Worm (Caenorhabditis elegans): Measurements from ENCODE around the gene fipr-20.

Gene fipr-20

DNA sequence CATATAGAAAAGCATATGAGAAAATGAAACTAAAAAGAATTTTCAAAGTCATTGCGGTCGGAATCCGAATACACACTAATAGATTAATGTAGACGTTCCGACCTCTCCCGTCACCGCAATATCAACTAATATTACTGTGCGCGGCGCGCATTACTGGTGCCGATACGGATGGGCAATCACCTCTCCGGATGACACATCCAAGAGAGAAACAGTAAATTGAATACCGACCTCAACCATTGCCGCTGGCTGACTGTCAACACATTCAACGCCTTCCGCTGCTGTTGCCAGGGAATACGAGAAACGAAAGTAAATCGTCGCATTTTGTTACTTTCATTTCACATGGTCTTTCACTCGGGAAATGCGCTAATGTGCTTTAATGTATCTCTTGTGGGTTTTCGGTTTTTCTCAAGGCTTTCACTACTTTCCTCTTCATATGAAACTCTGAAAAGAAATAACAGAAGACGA lies 32.7 kb upstream of the fipr-20 start (continued):
- no peak; the same call in 1 of the 2 replicates for TF ChIP-seq pha-4 (GFP tag; IDR thresholded peaks at IDR 0.05)
- TF ChIP-seq pha-4 (tag; optimal IDR thresholded peaks at IDR 0.05), result no peak
- TF ChIP-seq lin-38 (GFP tag; IDR thresholded peaks at IDR 0.05), result peak; percentile 70
- no peak for TF ChIP-seq nhr-41 (GFP tag; IDR thresholded peaks at IDR 0.05)
- TF ChIP-seq pqm-1 (tag; optimal IDR thresholded peaks at IDR 0.05), result no peak
- TF ChIP-seq set-16 (GFP tag; IDR thresholded peaks at IDR 0.05), result no peak
- peak; percentile 52; the same call in 1 of the 2 replicates for TF ChIP-seq tra-1 (GFP tag; IDR thresholded peaks at IDR 0.05)
- TF ChIP-seq duxl-1 (tag; optimal IDR thresholded peaks at IDR 0.05; ENCODE audit: poor library complexity), result peak; percentile 30
- no peak for TF ChIP-seq egl-27 (tag; optimal IDR thresholded peaks at IDR 0.05)
- no peak for TF ChIP-seq spr-1 (tag; optimal IDR thresholded peaks at IDR 0.05)
- TF ChIP-seq attf-4 (tag; optimal IDR thresholded peaks at IDR 0.05), result no peak
- no peak for TF ChIP-seq ceh-82 (tag; optimal IDR thresholded peaks at IDR 0.05)
- TF ChIP-seq ama-1 (optimal IDR thresholded peaks at IDR 0.05), result peak; percentile 93
- TF ChIP-seq Y48G9A.11 (GFP tag; IDR thresholded peaks at IDR 0.05), result peak; percentile 45; the same call in 1 of the 2 replicates
- peak; percentile 46; the same call in 1 of the 2 replicates for TF ChIP-seq saeg-2 (GFP tag; IDR thresholded peaks at IDR 0.05)
- TF ChIP-seq F37D6.2 (tag; optimal IDR thresholded peaks at IDR 0.05), result no peak
- TF ChIP-seq zag-1 (tag; optimal IDR thresholded peaks at IDR 0.05), result no peak
- TF ChIP-seq ztf-11 (tag; optimal IDR thresholded peaks at IDR 0.05), result no peak
- TF ChIP-seq lin-29 (GFP tag; IDR thresholded peaks at IDR 0.05), result no peak
- TF ChIP-seq arid-1 (GFP tag; conservative IDR thresholded peaks at IDR 0.05), result 0 out of 2 replicates have a peak, but pooled peaks have one; percentile 21
- no peak for TF ChIP-seq snpc-4 (tag; optimal IDR thresholded peaks at IDR 0.05)
- no peak; the same call in 1 of the 2 replicates for TF ChIP-seq daf-19 (GFP tag; conservative IDR thresholded peaks at IDR 0.05)
- TF ChIP-seq fos-1 (tag; optimal IDR thresholded peaks at IDR 0.05), result no peak
- no peak for TF ChIP-seq snpc-1.2 (GFP tag; IDR thresholded peaks at IDR 0.05)
- no peak; the same call in 1 of the 2 replicates for TF ChIP-seq mxl-2 (GFP tag; conservative IDR thresholded peaks at IDR 0.05)
- TF ChIP-seq dve-1 (tag; optimal IDR thresholded peaks at IDR 0.05; ENCODE audit: insufficient read depth), result no peak
- TF ChIP-seq hlh-30 (tag; optimal IDR thresholded peaks at IDR 0.05; ENCODE audit: insufficient read depth), result no peak
- TF ChIP-seq lin-39 (tag; optimal IDR thresholded peaks at IDR 0.05), result no peak
- no peak for TF ChIP-seq dmd-6 (GFP tag; IDR thresholded peaks at IDR 0.05)
- TF ChIP-seq sdz-12 (GFP tag; optimal IDR thresholded peaks at IDR 0.05), result no peak
- no peak for TF ChIP-seq vab-7 (GFP tag; IDR thresholded peaks at IDR 0.05)
- no peak for TF ChIP-seq ces-1 (GFP tag; optimal IDR thresholded peaks at IDR 0.05)
- TF ChIP-seq ceh-20 (GFP tag; IDR thresholded peaks at IDR 0.05), result no peak
- 0 out of 2 replicates have a peak, but pooled peaks have one; percentile 46 for TF ChIP-seq dmd-8 (GFP tag; IDR thresholded peaks at IDR 0.05)
- no peak for TF ChIP-seq lsy-2 (tag; optimal IDR thresholded peaks at IDR 0.05)
- TF ChIP-seq lin-1 (GFP tag; IDR thresholded peaks at IDR 0.05), result no peak
- no peak for TF ChIP-seq nhr-11 (tag; optimal IDR thresholded peaks at IDR 0.05)
- TF ChIP-seq unc-39 (tag; optimal IDR thresholded peaks at IDR 0.05), result no peak

DNA sequence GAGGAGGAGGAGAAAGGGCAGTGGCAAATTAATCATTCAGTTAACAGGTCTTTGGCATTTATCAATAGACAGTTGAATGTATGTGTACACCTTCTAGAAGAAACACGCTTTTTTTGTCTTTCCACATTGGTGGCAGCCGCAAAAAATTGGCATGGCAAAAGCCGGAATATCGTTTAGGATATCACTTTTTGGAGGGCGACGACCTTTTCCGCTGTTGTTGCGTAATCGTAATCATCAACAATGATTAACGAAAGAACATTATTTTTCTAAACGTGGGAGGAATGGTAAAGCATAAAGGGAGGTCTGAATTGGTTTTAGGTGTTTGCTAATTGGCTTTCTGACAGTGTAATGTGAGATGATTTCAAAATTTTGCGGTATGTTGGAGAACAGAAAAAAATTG lies 29.7 kb upstream of the fipr-20 start:
- TF ChIP-seq F37D6.2 (tag; optimal IDR thresholded peaks at IDR 0.05) (no peak), zip-11 (GFP tag; IDR thresholded peaks at IDR 0.05) (no peak), nhr-28 (tag; optimal IDR thresholded peaks at IDR 0.05) (peak; percentile 0), hlh-11 (tag; optimal IDR thresholded peaks at IDR 0.05) (peak; percentile 22), unc-62 (GFP tag; optimal IDR thresholded peaks at IDR 0.05 in 1 of 2) (peak in 1 of 2 experiments; percentile 67), unc-62 (tag; optimal IDR thresholded peaks at IDR 0.05) (no peak), unc-130 (GFP tag; optimal IDR thresholded peaks at IDR 0.05) (no peak), egl-43 (GFP tag; IDR thresholded peaks at IDR 0.05) (no peak), snpc-1.2 (GFP tag; IDR thresholded peaks at IDR 0.05) (no peak), pha-4 (GFP tag; IDR thresholded peaks at IDR 0.05) (no peak), pha-4 (tag; optimal IDR thresholded peaks at IDR 0.05) (no peak), dmd-6 (GFP tag; IDR thresholded peaks at IDR 0.05) (no peak), mxl-3 (GFP tag; optimal IDR thresholded peaks at IDR 0.05) (peak; percentile 35), hif-1 (tag; optimal IDR thresholded peaks at IDR 0.05) (peak in 1 of 2 experiments; percentile 22), cey-2 (tag; optimal IDR thresholded peaks at IDR 0.05; ENCODE audit: borderline replicate concordance, insufficient read depth) (no peak), set-16 (GFP tag; IDR thresholded peaks at IDR 0.05) (no peak)

All from whole organism, L4 larva.